Worm (Caenorhabditis elegans) whole organism, L4 larva: Measurements from ENCODE around the gene C08F11.1.

Experiments used
- daf-12 ChIP-seq: fragments of 150-350 bp; optimal IDR thresholded peaks from 2 replicates; lab custom pipeline; 2014; ENCODE audit warnings: missing biosample characterization, missing genetic modification reagents, missing genetic modification characterization
- dve-1 ChIP-seq: sonication (generic microtip); optimal IDR thresholded peaks from 2 replicates; lab custom pipeline; 2017; ENCODE audit warnings: antibody characterized with exemption, mild to moderate bottlenecking, missing genetic modification characterization, missing compliant biosample characterization; ENCODE audit not compliant: insufficient read depth
- fos-1 ChIP-seq: fragments of 150-350 bp; optimal IDR thresholded peaks from 2 replicates; lab custom pipeline; 2014; ENCODE audit warnings: missing biosample characterization, missing genetic modification characterization
- lin-39 ChIP-seq: fragments of 150-350 bp; optimal IDR thresholded peaks from 2 replicates; lab custom pipeline; 2014; ENCODE audit warnings: missing biosample characterization, missing genetic modification reagents, missing genetic modification characterization
- ztf-7 ChIP-seq: fragments of 150-350 bp; optimal IDR thresholded peaks from 2 replicates; lab custom pipeline; 2014; ENCODE audit warnings: missing biosample characterization, missing genetic modification characterization

DNA sequence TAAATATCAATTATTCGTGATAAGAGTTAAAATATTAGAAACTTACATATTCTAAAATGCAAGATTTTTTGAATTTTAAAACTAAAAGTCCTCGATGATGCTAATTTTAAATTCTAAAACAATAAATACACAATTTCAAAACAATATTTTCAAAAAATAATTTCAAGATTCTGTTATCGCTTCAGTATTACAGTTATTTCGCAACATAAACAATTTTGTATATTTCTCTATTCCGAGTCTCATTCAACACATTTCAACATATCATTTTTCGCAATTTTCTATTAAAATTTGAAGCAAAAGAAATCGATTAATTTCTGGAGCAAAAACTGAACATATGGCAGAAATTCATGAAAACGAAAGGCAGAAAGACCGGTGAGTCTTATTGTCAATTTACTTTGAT lies 9.5 kb downstream of the C08F11.1 start, which contains the start of gene fbxa-98:
- TF ChIP-seq fos-1 (tag; lab: Kevin White, UChicago) = no peak
- TF ChIP-seq ztf-7 (tag; lab: Kevin White, UChicago) = peak; percentile 18
- TF ChIP-seq dve-1 (tag; lab: Kevin White, UChicago) = no peak
- TF ChIP-seq lin-39 = no peak
- no peak for TF ChIP-seq daf-12 (tag; lab: Kevin White, UChicago)
